Fruit fly (Drosophila melanogaster) whole organism, adult: ENCODE measurements around the gene Ets21C.

Experiments used
- CG11617 ChIP-seq: fragments of 200-800 bp; sonication (Bioruptor generic); optimal IDR thresholded peaks from 2 replicates; lab custom pipeline; 2017; ENCODE audit warnings: mild to moderate bottlenecking, missing biosample characterization, missing genetic modification reagents, missing genetic modification characterization
- CG12768 ChIP-seq: fragments of 200-800 bp; sonication (Bioruptor generic); optimal IDR thresholded peaks from 2 replicates; lab custom pipeline; 2017; ENCODE audit warnings: missing biosample characterization, missing genetic modification characterization, mild to moderate bottlenecking, moderate library complexity, missing genetic modification reagents
- CG33017 ChIP-seq: fragments of 200-800 bp; sonication (Bioruptor generic); optimal IDR thresholded peaks from 2 replicates; lab custom pipeline; 2018; ENCODE audit warnings: missing biosample characterization, mild to moderate bottlenecking, missing genetic modification characterization, moderate library complexity
- Clk ChIP-seq: fragments of 200-800 bp; sonication (Bioruptor generic); optimal IDR thresholded peaks from 2 replicates; lab custom pipeline; 2017; ENCODE audit warnings: missing biosample characterization, missing genetic modification characterization
- Crg-1 ChIP-seq: fragments of 200-800 bp; sonication (Bioruptor generic); optimal IDR thresholded peaks from 2 replicates; lab custom pipeline; 2016; ENCODE audit warnings: missing biosample characterization, missing genetic modification characterization
- Mnt ChIP-seq: fragments of 200-800 bp; sonication (Bioruptor generic); optimal IDR thresholded peaks from 2 replicates; lab custom pipeline; 2016; ENCODE audit warnings: missing biosample characterization, mild to moderate bottlenecking, missing genetic modification characterization
- cnc ChIP-seq, 2 experiments: fragments of >200 bp; optimal IDR thresholded peaks; 2 replicates each; lab custom pipeline; 2017
- kay ChIP-seq: fragments of 200-800 bp; sonication (Bioruptor generic); peaks from one replicate; lab custom pipeline; 2016; ENCODE audit warnings: missing biosample characterization, missing genetic modification characterization, borderline replicate concordance
- ovo ChIP-seq: fragments of 200-800 bp; sonication (Bioruptor generic); optimal IDR thresholded peaks from 2 replicates; lab custom pipeline; 2016; ENCODE audit warnings: missing biosample characterization, missing genetic modification characterization

DNA sequence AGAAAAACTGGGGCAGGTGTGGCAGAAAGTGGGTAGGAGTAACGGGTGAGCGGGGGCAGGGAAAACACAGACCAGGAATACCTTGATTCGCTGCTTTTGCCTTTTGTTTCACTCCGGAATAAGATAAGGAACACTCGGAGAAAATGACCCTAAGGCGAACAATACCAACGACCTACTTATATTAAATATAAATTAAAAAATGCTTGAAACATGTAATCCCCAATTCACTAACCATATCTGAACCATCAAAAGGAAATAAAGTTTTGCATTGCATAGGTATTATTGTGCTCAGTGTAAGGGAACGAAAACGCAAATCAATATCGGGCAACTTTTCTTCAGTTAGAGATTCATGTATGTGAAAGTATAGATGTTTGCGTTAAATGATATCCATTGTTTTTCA, 40.7 kb downstream of the Ets21C start:
- TF ChIP-seq kay (GFP tag; lab: Kevin White, UChicago), result no peak
- TF ChIP-seq CG33017 (tag; lab: Kevin White, UChicago), result no peak
- no peak for TF ChIP-seq cnc (optimal IDR thresholded peaks at IDR 0.05; lab: Kevin White, UChicago)
- no peak for TF ChIP-seq Crg-1 (GFP tag; lab: Kevin White, UChicago)
- no peak for TF ChIP-seq Clk (GFP tag; lab: Kevin White, UChicago)
- TF ChIP-seq Mnt (GFP tag; lab: Kevin White, UChicago), result no peak
- TF ChIP-seq CG11617, result no peak
- TF ChIP-seq ovo (GFP tag; lab: Kevin White, UChicago), result no peak
- TF ChIP-seq CG12768 (GFP tag; lab: Kevin White, UChicago), result no peak
